Worm (Caenorhabditis elegans): ENCODE results near the gene C23G10.2.

- TF ChIP-seq ama-1 (optimal IDR thresholded peaks at IDR 0.05) (no peak), ama-1 (GFP tag; optimal IDR thresholded peaks at IDR 0.05) (no peak), ets-4 (GFP tag; optimal IDR thresholded peaks at IDR 0.05) (no peak)
These were observed 13.5 kb downstream of the C23G10.2 start for ce11 chrIII:6221403-6221802.
